Fruit fly (Drosophila melanogaster) whole organism, embryonic: Measurements from ENCODE around the gene CG10909.

Experiments
- Awh ChIP-seq: fragments of 200-800 bp; sonication (Bioruptor generic); IDR thresholded peaks from 2 replicates; pipeline ENCODE4, ENCODE4 v1.3.6; 2022; ENCODE audit warnings: missing biosample characterization, missing genetic modification characterization
- CG11504 ChIP-seq: fragments of 200-800 bp; sonication (Bioruptor generic); optimal IDR thresholded peaks from 3 replicates; lab custom pipeline; 2019; ENCODE audit warnings: missing biosample characterization, mild to moderate bottlenecking, missing genetic modification characterization, moderate library complexity
- CG11696 ChIP-seq: fragments of 200-800 bp; sonication (Bioruptor generic); IDR thresholded peaks from 2 replicates; pipeline ENCODE4 v1.3.6; 2022; ENCODE audit warnings: missing biosample characterization, missing genetic modification characterization
- CG12942 ChIP-seq: fragments of 200-800 bp; sonication (Bioruptor generic); optimal IDR thresholded peaks from 3 replicates; lab custom pipeline; 2016; ENCODE audit warnings: missing biosample characterization, missing genetic modification characterization
- CG14860 ChIP-seq: fragments of 200-800 bp; sonication (Bioruptor generic); IDR thresholded peaks from 3 replicates; pipeline ENCODE4 v1.3.6; 2022; ENCODE audit warnings: missing biosample characterization, missing genetic modification characterization; ENCODE audit not compliant: partially characterized antibody
- CG17829 ChIP-seq: fragments of 200-800 bp; optimal IDR thresholded peaks from 2 replicates; lab custom pipeline; 2019; ENCODE audit warnings: missing biosample characterization, mild to moderate bottlenecking, missing genetic modification characterization, moderate library complexity
- CG18262 ChIP-seq: fragments of 200-800 bp; optimal IDR thresholded peaks from 3 replicates; lab custom pipeline; 2019; ENCODE audit warnings: missing biosample characterization, mild to moderate bottlenecking, missing genetic modification characterization, moderate library complexity
- CG4328 ChIP-seq: fragments of 200-800 bp; sonication (Bioruptor generic); optimal IDR thresholded peaks from 3 replicates; lab custom pipeline; 2017; ENCODE audit warnings: missing biosample characterization, missing genetic modification reagents, missing genetic modification characterization
- CG9817 ChIP-seq: fragments of 200-800 bp; sonication (Bioruptor generic); optimal IDR thresholded peaks from 2 replicates; lab custom pipeline; 2018; ENCODE audit warnings: missing biosample characterization, mild to moderate bottlenecking, missing genetic modification characterization, moderate library complexity
- Dll ChIP-seq: fragments of 200-800 bp; sonication (Bioruptor generic); IDR thresholded peaks from 4 replicates; pipeline ENCODE4 v1.3.6; 2022; ENCODE audit warnings: missing biosample characterization, missing genetic modification characterization; ENCODE audit not compliant: partially characterized antibody
- Hsf ChIP-seq: fragments of 200-800 bp; sonication (Bioruptor generic); optimal IDR thresholded peaks from 3 replicates; lab custom pipeline; 2016; ENCODE audit warnings: missing biosample characterization, missing genetic modification characterization
- fd64A ChIP-seq: fragments of 200-800 bp; sonication (Bioruptor generic); optimal IDR thresholded peaks from 3 replicates; lab custom pipeline; 2018; ENCODE audit warnings: missing biosample characterization, mild to moderate bottlenecking, missing genetic modification characterization
- hkb ChIP-seq, 2 experiments: fragments of 200-800 bp in 1 of 2; fragments of >200 bp in 1 of 2; sonication (Bioruptor generic) in 1 of 2; IDR thresholded peaks in 1 of 2; optimal IDR thresholded peaks in 1 of 2; 2 replicates each; pipeline versions ENCODE4 v1.3.6 to Lab custom; 2017 to 2022; ENCODE audit warnings: missing biosample characterization in 1 of 2, missing genetic modification characterization in 1 of 2
- phol ChIP-seq: fragments of 200-800 bp; sonication (Bioruptor generic); optimal IDR thresholded peaks from 3 replicates; lab custom pipeline; 2018; ENCODE audit warnings: missing biosample characterization, mild to moderate bottlenecking, missing genetic modification characterization, moderate library complexity

DNA sequence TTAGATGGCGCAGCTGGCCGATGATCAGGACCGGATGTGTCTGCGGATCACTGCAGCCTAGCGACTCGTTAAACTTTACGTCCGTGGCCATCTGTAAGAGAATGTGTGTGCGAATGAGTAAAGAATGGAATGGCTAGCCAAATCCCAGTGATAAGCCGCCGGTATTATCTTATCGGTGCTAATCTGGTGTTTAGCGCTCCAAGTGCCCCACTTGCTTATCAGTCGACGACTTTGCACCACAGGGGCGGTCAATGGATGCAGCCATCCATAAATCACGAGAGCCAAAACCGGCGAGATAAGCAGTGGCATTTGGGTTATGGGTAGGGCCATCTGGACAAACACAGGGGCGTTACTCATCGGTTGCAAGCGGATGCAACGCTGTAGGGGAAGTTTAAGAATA lies 49.1 kb upstream of the CG10909 start:
- TF ChIP-seq CG11504 (tag; lab: Kevin White, UChicago): no peak
- no peak for TF ChIP-seq fd64A (GFP tag; lab: Kevin White, UChicago)
- no peak for TF ChIP-seq hkb (optimal IDR thresholded peaks at IDR 0.05; lab: Kevin White, UChicago)
- no peak for TF ChIP-seq hkb (GFP tag; IDR thresholded peaks at IDR 0.05; lab: Robert Waterston, UW)
- TF ChIP-seq CG18262 (tag; lab: Kevin White, UChicago): no peak
- no peak for TF ChIP-seq CG17829 (tag; lab: Kevin White, UChicago)
- no peak for TF ChIP-seq CG9817 (tag; lab: Kevin White, UChicago)
- no peak for TF ChIP-seq CG14860
- TF ChIP-seq CG11696 (GFP tag; lab: Robert Waterston, UW): no peak
- no peak for TF ChIP-seq Awh (GFP tag; lab: Robert Waterston, UW)
- no peak for TF ChIP-seq CG12942
- TF ChIP-seq phol (tag; lab: Kevin White, UChicago): no peak
- no peak for TF ChIP-seq Dll (GFP tag; lab: Robert Waterston, UW)
- TF ChIP-seq CG4328 (GFP tag; lab: Kevin White, UChicago): no peak
- no peak for TF ChIP-seq Hsf
